Worm (Caenorhabditis elegans) whole organism, L1 larva: Measurements from ENCODE around the gene clec-208.

Experiments
- fos-1 ChIP-seq: fragments of 150-350 bp; optimal IDR thresholded peaks from 2 replicates; lab custom pipeline; 2014; ENCODE audit warnings: missing biosample characterization, missing genetic modification characterization
- lin-15B ChIP-seq: fragments of 150-350 bp; sonication (generic microtip); optimal IDR thresholded peaks from 3 replicates; lab custom pipeline; 2014; ENCODE audit warnings: missing biosample characterization, missing genetic modification characterization
- mdl-1 ChIP-seq, 2 experiments: fragments of 150-350 bp; optimal IDR thresholded peaks; 2 replicates each; lab custom pipeline; 2014 to 2017; ENCODE audit warnings: missing biosample characterization in 2 of 2, missing genetic modification characterization in 2 of 2, inconsistent platforms in 1 of 2

- TF ChIP-seq mdl-1 (tag; optimal IDR thresholded peaks at IDR 0.05; lab: Kevin White, UChicago), result no peak
- no peak for TF ChIP-seq lin-15B (tag; lab: Kevin White, UChicago)
- TF ChIP-seq fos-1 (tag; lab: Kevin White, UChicago), result no peak
These were observed 1.3 kb downstream of the clec-208 start, which contains the start of gene F36F12.7 for ce11 chrV:2099040-2099439.
